Worm (Caenorhabditis elegans) whole organism, early embryonic: ENCODE measurements around the gene dgn-3.

Experiments used
- F13C5.2 ChIP-seq: sonication (generic microtip); optimal IDR thresholded peaks from 2 replicates; lab custom pipeline; 2017; ENCODE audit warnings: mild to moderate bottlenecking, missing genetic modification characterization, inconsistent platforms, missing compliant biosample characterization
- aly-1 ChIP-seq: sonication (generic microtip); optimal IDR thresholded peaks from 2 replicates; lab custom pipeline; 2016; ENCODE audit warnings: missing genetic modification characterization, missing compliant biosample characterization
- pes-1 ChIP-seq: fragments of 200-800 bp; sonication (Bioruptor generic); IDR thresholded peaks from 2 replicates; pipeline ENCODE4 v1.3.6; 2022; ENCODE audit warnings: missing genetic modification reagents, missing genetic modification characterization, missing compliant biosample characterization

- no peak for TF ChIP-seq F13C5.2 (tag; lab: Kevin White, UChicago)
- TF ChIP-seq pes-1 (GFP tag; lab: Robert Waterston, UW), result no peak
- TF ChIP-seq aly-1 (tag; lab: Kevin White, UChicago), result no peak
These were observed 2.6 kb upstream of the dgn-3 start, which contains the start of gene F07G6.2 for ce11 chrX:1727056-1727455.
